Worm (Caenorhabditis elegans) whole organism, L4 larva: ENCODE results near the gene col-124.

Experiments
- D1046.2 ChIP-seq: fragments of 200-800 bp; sonication (Bioruptor generic); IDR thresholded peaks from 2 replicates; pipeline ENCODE4 v1.3.6; 2022; ENCODE audit warnings: missing genetic modification characterization, missing compliant biosample characterization
- F10B5.3 ChIP-seq: sonication (generic microtip); optimal IDR thresholded peaks from 2 replicates; lab custom pipeline; 2016; ENCODE audit warnings: mild to moderate bottlenecking, missing genetic modification characterization, missing compliant biosample characterization
- F49E8.2 ChIP-seq: sonication (generic microtip); optimal IDR thresholded peaks from 2 replicates; lab custom pipeline; 2016; ENCODE audit warnings: missing compliant biosample characterization, mild to moderate bottlenecking, missing genetic modification characterization, borderline replicate concordance
- R02D3.7 ChIP-seq: fragments of 150-350 bp; sonication (generic microtip); optimal IDR thresholded peaks from 3 replicates; lab custom pipeline; 2014; ENCODE audit warnings: missing biosample characterization, missing genetic modification characterization
- T20F7.1 ChIP-seq: fragments of 200-800 bp; sonication (Bioruptor generic); optimal IDR thresholded peaks from 2 replicates; lab custom pipeline; 2018; ENCODE audit warnings: mild to moderate bottlenecking, missing genetic modification characterization, missing compliant biosample characterization
- T26A8.4 ChIP-seq: fragments of 200-800 bp; sonication (Bioruptor generic); IDR thresholded peaks from 2 replicates; pipeline ENCODE4 v1.3.6; 2022; ENCODE audit warnings: missing genetic modification characterization, missing compliant biosample characterization
- Y105C5A.15 ChIP-seq: fragments of 200-800 bp; sonication (Bioruptor generic); IDR thresholded peaks from 2 replicates; pipeline ENCODE4 v1.3.6; 2022; ENCODE audit warnings: missing genetic modification characterization, missing compliant biosample characterization
- ZK337.2 ChIP-seq: fragments of 200-800 bp; sonication (Bioruptor generic); IDR thresholded peaks from 2 replicates; pipeline ENCODE4 v1.3.6; 2022; ENCODE audit warnings: missing genetic modification reagents, missing genetic modification characterization, missing compliant biosample characterization
- aly-2 ChIP-seq: sonication (generic microtip); optimal IDR thresholded peaks from 2 replicates; lab custom pipeline; 2018; ENCODE audit warnings: missing biosample characterization, missing genetic modification characterization
- ceh-44 ChIP-seq: fragments of 200-800 bp; sonication (Bioruptor generic); IDR thresholded peaks from 2 replicates; pipeline ENCODE4 v1.3.6; 2022; ENCODE audit warnings: missing genetic modification reagents, missing genetic modification characterization, missing compliant biosample characterization
- ceh-82 ChIP-seq: sonication (generic microtip); optimal IDR thresholded peaks from 2 replicates; lab custom pipeline; 2017; ENCODE audit warnings: missing biosample characterization, missing genetic modification characterization
- ces-1 ChIP-seq: fragments of 150-350 bp; sonication (generic microtip); optimal IDR thresholded peaks from 4 replicates; lab custom pipeline; 2014; ENCODE audit warnings: missing biosample characterization, missing genetic modification reagents, missing genetic modification characterization
- dmd-6 ChIP-seq: fragments of 200-800 bp; sonication (Bioruptor generic); IDR thresholded peaks from 2 replicates; pipeline ENCODE4 v1.3.6; 2022; ENCODE audit warnings: missing genetic modification reagents, missing genetic modification characterization, missing compliant biosample characterization
- dmd-9 ChIP-seq: fragments of 200-800 bp; sonication (Bioruptor generic); IDR thresholded peaks from 2 replicates; pipeline ENCODE4 v1.3.6; 2022; ENCODE audit warnings: missing genetic modification reagents, missing genetic modification characterization, missing compliant biosample characterization
- dve-1 ChIP-seq: sonication (generic microtip); optimal IDR thresholded peaks from 2 replicates; lab custom pipeline; 2017; ENCODE audit warnings: antibody characterized with exemption, mild to moderate bottlenecking, missing genetic modification characterization, missing compliant biosample characterization; ENCODE audit not compliant: insufficient read depth
- egl-27 ChIP-seq: sonication (generic microtip); optimal IDR thresholded peaks from 3 replicates; lab custom pipeline; 2017; ENCODE audit warnings: missing biosample characterization, missing genetic modification reagents, missing genetic modification characterization
- fkh-10 ChIP-seq: fragments of 150-350 bp; optimal IDR thresholded peaks from 2 replicates; lab custom pipeline; 2014; ENCODE audit warnings: missing biosample characterization, missing genetic modification reagents, missing genetic modification characterization
- fos-1 ChIP-seq: fragments of 150-350 bp; optimal IDR thresholded peaks from 2 replicates; lab custom pipeline; 2014; ENCODE audit warnings: missing biosample characterization, missing genetic modification characterization
- hif-1 ChIP-seq, 2 experiments: sonication (generic microtip); optimal IDR thresholded peaks; 2 replicates each; lab custom pipeline; 2016 to 2017; ENCODE audit warnings: missing compliant biosample characterization in 2 of 2, missing genetic modification characterization in 2 of 2, missing genetic modification reagents in 2 of 2, missing genotype in 2 of 2, mild to moderate bottlenecking in 1 of 2
- hlh-11 ChIP-seq: fragments of 200-800 bp; sonication (Bioruptor generic); optimal IDR thresholded peaks from 2 replicates; lab custom pipeline; 2018; ENCODE audit warnings: mild to moderate bottlenecking, missing genetic modification characterization, missing compliant biosample characterization
- hmg-1.1 ChIP-seq: fragments of 200-800 bp; sonication (Bioruptor generic); IDR thresholded peaks from 2 replicates; pipeline ENCODE4 v1.3.6; 2022; ENCODE audit warnings: missing genetic modification reagents, missing genetic modification characterization, missing compliant biosample characterization
- lin-13 ChIP-seq: fragments of 150-350 bp; optimal IDR thresholded peaks from 2 replicates; lab custom pipeline; 2014; ENCODE audit warnings: missing biosample characterization, missing genetic modification reagents, missing genetic modification characterization
- lin-15B ChIP-seq: fragments of 150-350 bp; sonication (generic microtip); optimal IDR thresholded peaks from 3 replicates; lab custom pipeline; 2014; ENCODE audit warnings: missing biosample characterization, missing genetic modification characterization
- lin-29 ChIP-seq: fragments of 200-800 bp; sonication (Bioruptor generic); IDR thresholded peaks from 2 replicates; pipeline ENCODE4 v1.3.6; 2022; ENCODE audit warnings: missing genetic modification reagents, missing genetic modification characterization, missing compliant biosample characterization
- lin-38 ChIP-seq: fragments of 200-800 bp; sonication (Bioruptor generic); IDR thresholded peaks from 2 replicates; pipeline ENCODE4 v1.3.6; 2022; ENCODE audit warnings: missing genetic modification reagents, missing genetic modification characterization, missing compliant biosample characterization
- madf-5 ChIP-seq, 2 experiments: fragments of 200-800 bp; sonication (Bioruptor generic); IDR thresholded peaks; 2 replicates each; pipeline ENCODE4 v1.3.6; 2022; ENCODE audit warnings: missing compliant biosample characterization in 2 of 2, missing genetic modification characterization in 2 of 2
- mdl-1 ChIP-seq, 2 experiments: fragments of 150-350 bp in 1 of 2; sonication (generic microtip) in 1 of 2; optimal IDR thresholded peaks; 2 replicates each; lab custom pipeline; 2014 to 2017; ENCODE audit warnings: missing biosample characterization in 2 of 2, missing genetic modification characterization in 2 of 2
- mdt-29 ChIP-seq: fragments of 200-800 bp; sonication (Bioruptor generic); IDR thresholded peaks from 2 replicates; pipeline ENCODE4 v1.3.6; 2022; ENCODE audit warnings: missing genetic modification reagents, missing genetic modification characterization, missing compliant biosample characterization
- mes-2 ChIP-seq: sonication (generic microtip); optimal IDR thresholded peaks from 2 replicates; lab custom pipeline; 2016; ENCODE audit warnings: missing genotype, mild to moderate bottlenecking, missing genetic modification characterization, missing compliant biosample characterization; ENCODE audit not compliant: poor library complexity, severe bottlenecking
- mxl-3 ChIP-seq: fragments of 200-800 bp; sonication (Bioruptor generic); optimal IDR thresholded peaks from 2 replicates; lab custom pipeline; 2018; ENCODE audit warnings: mild to moderate bottlenecking, missing genetic modification characterization, missing compliant biosample characterization
- nhr-10 ChIP-seq: fragments of 150-350 bp; optimal IDR thresholded peaks from 2 replicates; lab custom pipeline; 2014; ENCODE audit warnings: missing biosample characterization, missing genetic modification characterization
- nhr-102 ChIP-seq: sonication (generic microtip); optimal IDR thresholded peaks from 2 replicates; lab custom pipeline; 2016; ENCODE audit warnings: mild to moderate bottlenecking, missing genetic modification characterization, moderate library complexity, missing compliant biosample characterization
- nhr-25 ChIP-seq: sonication (generic microtip); optimal IDR thresholded peaks from 2 replicates; lab custom pipeline; 2017; ENCODE audit warnings: missing genetic modification characterization, mild to moderate bottlenecking, missing compliant biosample characterization, antibody characterized with exemption, moderate library complexity, borderline replicate concordance; ENCODE audit not compliant: insufficient read depth
- nhr-28 ChIP-seq: fragments of 150-350 bp; optimal IDR thresholded peaks from 2 replicates; lab custom pipeline; 2014; ENCODE audit warnings: missing biosample characterization, missing genetic modification characterization
- nhr-41 ChIP-seq: fragments of 200-800 bp; sonication (Bioruptor generic); IDR thresholded peaks from 2 replicates; pipeline ENCODE4 v1.3.6; 2022; ENCODE audit warnings: missing genetic modification reagents, missing genetic modification characterization, missing compliant biosample characterization
- nhr-42 ChIP-seq: fragments of 200-800 bp; sonication (Bioruptor generic); IDR thresholded peaks from 2 replicates; pipeline ENCODE4 v1.3.6; 2022; ENCODE audit warnings: missing genetic modification characterization, missing compliant biosample characterization
- nhr-6 ChIP-seq: fragments of 150-350 bp; optimal IDR thresholded peaks from 2 replicates; lab custom pipeline; 2014; ENCODE audit warnings: missing biosample characterization, missing genetic modification characterization
- nhr-76 ChIP-seq: fragments of 150-350 bp; optimal IDR thresholded peaks from 2 replicates; lab custom pipeline; 2014; ENCODE audit warnings: missing biosample characterization, missing genetic modification characterization
- saeg-2 ChIP-seq: fragments of 200-800 bp; sonication (Bioruptor generic); IDR thresholded peaks from 2 replicates; pipeline ENCODE4 v1.3.6; 2022; ENCODE audit warnings: missing genetic modification reagents, missing genetic modification characterization, missing compliant biosample characterization
- sdz-12 ChIP-seq: fragments of 200-800 bp; sonication (Bioruptor generic); optimal IDR thresholded peaks from 2 replicates; lab custom pipeline; 2018; ENCODE audit warnings: mild to moderate bottlenecking, missing genetic modification characterization, missing compliant biosample characterization
- skn-1 ChIP-seq: fragments of 150-350 bp; optimal IDR thresholded peaks from 2 replicates; lab custom pipeline; 2014; ENCODE audit warnings: missing biosample characterization, missing genetic modification characterization
- tra-1 ChIP-seq: fragments of 200-800 bp; sonication (Bioruptor generic); IDR thresholded peaks from 2 replicates; pipeline ENCODE4 v1.3.6; 2022; ENCODE audit warnings: missing genetic modification reagents, missing genetic modification characterization, missing compliant biosample characterization
- unc-39 ChIP-seq: sonication (generic microtip); optimal IDR thresholded peaks from 2 replicates; lab custom pipeline; 2017; ENCODE audit warnings: missing biosample characterization, missing genetic modification characterization
- vab-7 ChIP-seq: fragments of 200-800 bp; sonication (Bioruptor generic); IDR thresholded peaks from 2 replicates; pipeline ENCODE4 v1.3.6; 2022; ENCODE audit warnings: missing genetic modification reagents, missing genetic modification characterization, missing compliant biosample characterization
- zag-1 ChIP-seq: fragments of 150-350 bp; optimal IDR thresholded peaks from 2 replicates; lab custom pipeline; 2014; ENCODE audit warnings: missing biosample characterization, missing genetic modification characterization
- zfp-2 ChIP-seq: sonication (generic microtip); optimal IDR thresholded peaks from 2 replicates; lab custom pipeline; 2016; ENCODE audit warnings: mild to moderate bottlenecking, missing genetic modification characterization, missing compliant biosample characterization
- zfp-3 ChIP-seq: fragments of 200-800 bp; sonication (Bioruptor generic); conservative IDR thresholded peaks from 2 replicates; pipeline ENCODE4 v1.3.6; 2022; ENCODE audit warnings: missing genetic modification reagents, missing genetic modification characterization, missing compliant biosample characterization
- zip-11 ChIP-seq: fragments of 200-800 bp; sonication (Bioruptor generic); IDR thresholded peaks from 2 replicates; pipeline ENCODE4 v1.3.6; 2022; ENCODE audit warnings: missing genetic modification characterization, missing compliant biosample characterization
- ztf-7 ChIP-seq: fragments of 150-350 bp; optimal IDR thresholded peaks from 2 replicates; lab custom pipeline; 2014; ENCODE audit warnings: missing biosample characterization, missing genetic modification characterization

The col-124 gene

ce11 chrIV:10242458-10243123 lies 26.3 kb downstream of the col-124 start (continued):
- TF ChIP-seq nhr-76 (tag; lab: Kevin White, UChicago) (no peak), lin-29 (GFP tag; lab: Robert Waterston, UW) (no peak), nhr-28 (peak; percentile 53), fkh-10 (GFP tag; lab: Kevin White, UChicago) (no peak), tra-1 (GFP tag; lab: Robert Waterston, UW) (no peak), fos-1 (tag; lab: Kevin White, UChicago) (no peak), Y105C5A.15 (no peak)

DNA sequence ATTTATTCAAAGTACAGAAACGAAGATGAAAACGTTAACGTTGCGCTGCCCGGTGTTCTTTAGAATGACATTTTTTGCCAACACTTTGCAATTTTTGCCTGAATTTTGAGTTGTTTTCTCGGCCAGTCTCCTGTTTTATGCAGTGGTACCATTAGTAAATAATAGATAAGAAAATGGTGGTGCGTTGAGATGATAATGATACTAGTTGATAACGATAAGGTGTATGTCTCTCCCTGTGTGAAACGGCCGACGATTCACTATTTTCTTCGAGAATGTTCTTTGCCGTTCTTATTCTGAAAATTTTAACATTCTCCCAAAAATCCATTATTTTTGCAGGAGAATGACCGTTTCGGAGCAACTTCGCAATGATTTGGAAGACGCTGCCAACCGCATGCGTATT lies 27.0 kb downstream of the col-124 start, which contains the start of gene tkt-1:
Gene tkt-1, plus strand, starts transcription at position 337 of the 400 bp plus-strand sequence.
- TF ChIP-seq lin-13, result peak; percentile 10
- no peak for TF ChIP-seq zfp-2 (tag; lab: Kevin White, UChicago)
- no peak for TF ChIP-seq mdt-29 (GFP tag; lab: Robert Waterston, UW)
- no peak for TF ChIP-seq mxl-3 (GFP tag; lab: Kevin White, UChicago)
- TF ChIP-seq ceh-82 (tag; lab: Kevin White, UChicago), result no peak
- no peak for TF ChIP-seq nhr-6 (tag; lab: Kevin White, UChicago)
- TF ChIP-seq D1046.2 (GFP tag; lab: Robert Waterston, UW), result no peak
- no peak for TF ChIP-seq nhr-102 (tag; lab: Kevin White, UChicago)
- no peak for TF ChIP-seq zfp-3 (GFP tag; lab: Robert Waterston, UW)
- no peak for TF ChIP-seq R02D3.7 (tag; lab: Kevin White, UChicago)
- no peak for TF ChIP-seq ceh-44 (GFP tag; lab: Robert Waterston, UW)
- TF ChIP-seq mdl-1 (tag; optimal IDR thresholded peaks at IDR 0.05; lab: Kevin White, UChicago), result no peak
- no peak for TF ChIP-seq F49E8.2 (tag; lab: Kevin White, UChicago)
- peak; percentile 49 for TF ChIP-seq hlh-11 (tag; lab: Kevin White, UChicago)
- TF ChIP-seq dve-1 (tag; lab: Kevin White, UChicago), result peak; percentile 52
- no peak for TF ChIP-seq zip-11 (GFP tag; lab: Robert Waterston, UW)
- TF ChIP-seq vab-7, result no peak
- no peak for TF ChIP-seq ces-1 (GFP tag; lab: Kevin White, UChicago)
- no peak for TF ChIP-seq nhr-76 (tag; lab: Kevin White, UChicago)
- no peak for TF ChIP-seq madf-5 (GFP tag; IDR thresholded peaks at IDR 0.05; lab: Robert Waterston, UW)
- no peak for TF ChIP-seq mes-2 (tag; lab: Kevin White, UChicago)
- TF ChIP-seq aly-2 (tag; lab: Kevin White, UChicago), result no peak
- no peak for TF ChIP-seq ZK337.2 (GFP tag; lab: Robert Waterston, UW)
- no peak for TF ChIP-seq T26A8.4 (GFP tag; lab: Robert Waterston, UW)
- no peak for TF ChIP-seq nhr-42
- TF ChIP-seq ztf-7 (tag; lab: Kevin White, UChicago), result no peak
- no peak for TF ChIP-seq sdz-12 (GFP tag; lab: Kevin White, UChicago)
- TF ChIP-seq dmd-9 (GFP tag; lab: Robert Waterston, UW), result no peak
- peak; percentile 72 for TF ChIP-seq dmd-6
- TF ChIP-seq lin-29 (GFP tag; lab: Robert Waterston, UW), result no peak
- TF ChIP-seq lin-15B (tag; lab: Kevin White, UChicago), result no peak
- no peak for TF ChIP-seq hif-1 (tag; optimal IDR thresholded peaks at IDR 0.05; lab: Kevin White, UChicago)
- no peak for TF ChIP-seq saeg-2 (GFP tag; lab: Robert Waterston, UW)
- TF ChIP-seq tra-1 (GFP tag; lab: Robert Waterston, UW), result 0 out of 2 replicates have a peak, but pooled peaks have one; percentile 18
- TF ChIP-seq nhr-10 (tag; lab: Kevin White, UChicago), result peak; percentile 36
- TF ChIP-seq lin-38 (GFP tag; lab: Robert Waterston, UW), result peak; percentile 23
- no peak for TF ChIP-seq zag-1 (tag; lab: Kevin White, UChicago)
- TF ChIP-seq nhr-41 (GFP tag; lab: Robert Waterston, UW), result no peak
- no peak for TF ChIP-seq nhr-25 (tag; lab: Kevin White, UChicago)
- no peak for TF ChIP-seq egl-27 (tag; lab: Kevin White, UChicago)
- TF ChIP-seq hmg-1.1 (GFP tag; lab: Robert Waterston, UW), result no peak
- peak; percentile 14 for TF ChIP-seq T20F7.1 (GFP tag; lab: Kevin White, UChicago)
- no peak for TF ChIP-seq F10B5.3 (tag; lab: Kevin White, UChicago)
- TF ChIP-seq skn-1 (tag; lab: Kevin White, UChicago), result no peak
- no peak for TF ChIP-seq unc-39 (tag; lab: Kevin White, UChicago)
